Fruit fly (Drosophila melanogaster): ENCODE data around the gene Bace.

Bace gene

dm6 chr2L:8543102-8543501 is 47.0 kb upstream of the Bace start:
- TF ChIP-seq dsf (GFP tag; optimal IDR thresholded peaks at IDR 0.05; ENCODE audit: borderline replicate concordance): no peak
- TF ChIP-seq Dif (GFP tag; optimal IDR thresholded peaks at IDR 0.05; ENCODE audit: partially characterized antibody): no peak
- no peak for TF ChIP-seq fru (GFP tag; optimal IDR thresholded peaks at IDR 0.05)
- no peak for TF ChIP-seq brk (GFP tag; optimal IDR thresholded peaks at IDR 0.05)
- no peak for TF ChIP-seq Hr83 (GFP tag; optimal IDR thresholded peaks at IDR 0.05; ENCODE audit: poor library complexity, severe bottlenecking)
- no peak for TF ChIP-seq pan (optimal IDR thresholded peaks at IDR 0.05)
- TF ChIP-seq CG32264 (GFP tag; optimal IDR thresholded peaks at IDR 0.05): no peak
- TF ChIP-seq rgr (GFP tag; optimal IDR thresholded peaks at IDR 0.05): no peak
- peak; percentile 1 for TF ChIP-seq psq (GFP tag; optimal IDR thresholded peaks at IDR 0.05)

- no peak for TF ChIP-seq Rel (GFP tag; optimal IDR thresholded peaks at IDR 0.05)
- no peak for TF ChIP-seq Rel (tag; optimal IDR thresholded peaks at IDR 0.05)
- no peak for TF ChIP-seq Vsx2 (GFP tag; optimal IDR thresholded peaks at IDR 0.05; ENCODE audit: partially characterized antibody)
- no peak for TF ChIP-seq ey (GFP tag; optimal IDR thresholded peaks at IDR 0.05)
- TF ChIP-seq Myc (optimal IDR thresholded peaks at IDR 0.05): no peak
- no peak for TF ChIP-seq HLH106 (tag; optimal IDR thresholded peaks at IDR 0.05)
- no peak for TF ChIP-seq woc (GFP tag; optimal IDR thresholded peaks at IDR 0.05)
- no peak for TF ChIP-seq rgr (GFP tag; optimal IDR thresholded peaks at IDR 0.05)
These were observed 46.5 kb upstream of the Bace start for dm6 chr2L:8542639-8543038.

- no peak for TF ChIP-seq Abd-B (GFP tag; optimal IDR thresholded peaks at IDR 0.05)
- no peak for TF ChIP-seq usp (GFP tag; optimal IDR thresholded peaks at IDR 0.05)
- TF ChIP-seq h (GFP tag; optimal IDR thresholded peaks at IDR 0.05): no peak
- no peak for TF ChIP-seq Dif (GFP tag; optimal IDR thresholded peaks at IDR 0.05; ENCODE audit: partially characterized antibody)
- no peak for TF ChIP-seq pan (optimal IDR thresholded peaks at IDR 0.05)
- TF ChIP-seq Vsx2 (GFP tag; optimal IDR thresholded peaks at IDR 0.05; ENCODE audit: partially characterized antibody): no peak
- TF ChIP-seq tai (GFP tag; optimal IDR thresholded peaks at IDR 0.05): no peak
- TF ChIP-seq HLH106 (tag; optimal IDR thresholded peaks at IDR 0.05): no peak
- no peak for TF ChIP-seq ey (GFP tag; optimal IDR thresholded peaks at IDR 0.05)
These were observed 46.1 kb upstream of the Bace start for dm6 chr2L:8542234-8542572.

- TF ChIP-seq OdsH (GFP tag; optimal IDR thresholded peaks at IDR 0.05): peak; percentile 34
- TF ChIP-seq Vsx2 (GFP tag; optimal IDR thresholded peaks at IDR 0.05; ENCODE audit: partially characterized antibody): no peak
- no peak for TF ChIP-seq brk (GFP tag; optimal IDR thresholded peaks at IDR 0.05)
- no peak for TF ChIP-seq Hr78 (GFP tag; optimal IDR thresholded peaks at IDR 0.05)
- TF ChIP-seq fru (GFP tag; optimal IDR thresholded peaks at IDR 0.05): peak; percentile 77
- peak; percentile 44 for TF ChIP-seq sv (GFP tag; optimal IDR thresholded peaks at IDR 0.05)
- TF ChIP-seq Abd-B (GFP tag; optimal IDR thresholded peaks at IDR 0.05): no peak
- peak; percentile 47 for TF ChIP-seq Sp1 (GFP tag; optimal IDR thresholded peaks at IDR 0.05)
- peak; percentile 33 for TF ChIP-seq br (GFP tag; optimal IDR thresholded peaks at IDR 0.05)
- TF ChIP-seq Mio (GFP tag; optimal IDR thresholded peaks at IDR 0.05): no peak
- TF ChIP-seq foxo (GFP tag; optimal IDR thresholded peaks at IDR 0.05): peak in 1 of 2 experiments; percentile 73
- TF ChIP-seq Rel (GFP tag; optimal IDR thresholded peaks at IDR 0.05): no peak
- TF ChIP-seq Rel (tag; optimal IDR thresholded peaks at IDR 0.05): peak; percentile 98
- TF ChIP-seq dmrt93B (GFP tag; optimal IDR thresholded peaks at IDR 0.05): no peak
- TF ChIP-seq dsf (GFP tag; optimal IDR thresholded peaks at IDR 0.05; ENCODE audit: borderline replicate concordance): no peak
- TF ChIP-seq woc (GFP tag; optimal IDR thresholded peaks at IDR 0.05): peak; percentile 87
- no peak for TF ChIP-seq usp (GFP tag; optimal IDR thresholded peaks at IDR 0.05)
- TF ChIP-seq dl (GFP tag; optimal IDR thresholded peaks at IDR 0.05; ENCODE audit: insufficient read depth in 1 of 2, partially characterized antibody in 2 of 2): no peak
- no peak for TF ChIP-seq Dfd (GFP tag; optimal IDR thresholded peaks at IDR 0.05)
- no peak for TF ChIP-seq tai (GFP tag; optimal IDR thresholded peaks at IDR 0.05)
- TF ChIP-seq psq (GFP tag; optimal IDR thresholded peaks at IDR 0.05): peak; percentile 28
- TF ChIP-seq Hnf4 (GFP tag; optimal IDR thresholded peaks at IDR 0.05): peak; percentile 30
- no peak for TF ChIP-seq sage (GFP tag; optimal IDR thresholded peaks at IDR 0.05)
- TF ChIP-seq CG32264 (GFP tag; optimal IDR thresholded peaks at IDR 0.05): no peak
- TF ChIP-seq Myc (optimal IDR thresholded peaks at IDR 0.05): no peak
- peak; percentile 6 for TF ChIP-seq jim (GFP tag; optimal IDR thresholded peaks at IDR 0.05)
- no peak for TF ChIP-seq lola (GFP tag; optimal IDR thresholded peaks at IDR 0.05)
- TF ChIP-seq CrebA (GFP tag; optimal IDR thresholded peaks at IDR 0.05; ENCODE audit: borderline replicate concordance): peak; percentile 18
- peak; percentile 49 for TF ChIP-seq ey (GFP tag; optimal IDR thresholded peaks at IDR 0.05)
- TF ChIP-seq rgr (GFP tag; optimal IDR thresholded peaks at IDR 0.05): peak; percentile 85
- TF ChIP-seq CG9705 (GFP tag; optimal IDR thresholded peaks at IDR 0.05): no peak
- peak; percentile 17 for TF ChIP-seq Hr83 (GFP tag; optimal IDR thresholded peaks at IDR 0.05; ENCODE audit: poor library complexity, severe bottlenecking)
- TF ChIP-seq Dif (GFP tag; optimal IDR thresholded peaks at IDR 0.05; ENCODE audit: partially characterized antibody): no peak
- no peak for TF ChIP-seq N (GFP tag; optimal IDR thresholded peaks at IDR 0.05)
- TF ChIP-seq h (GFP tag; optimal IDR thresholded peaks at IDR 0.05): peak; percentile 52
- TF ChIP-seq HLH106 (tag; optimal IDR thresholded peaks at IDR 0.05): peak; percentile 21
- TF ChIP-seq GATAd (GFP tag; optimal IDR thresholded peaks at IDR 0.05): no peak
- peak; percentile 60 for TF ChIP-seq pan (optimal IDR thresholded peaks at IDR 0.05)
- no peak for TF ChIP-seq Jra (GFP tag; optimal IDR thresholded peaks at IDR 0.05)
These were observed 45.5 kb upstream of the Bace start, which contains the start of gene Sema1a for dm6 chr2L:8541469-8542233. TSS of gene Sema1a (plus strand) at chr2L:8542147.

Data from whole organism, wandering third instar larva.